Worm (Caenorhabditis elegans): Measurements from ENCODE around the gene srlf-17.

The srlf-17 gene

ce11 chrIV:11112641-11113040 is 10.1 kb upstream of the srlf-17 start, which contains the start of gene clc-9:
Gene clc-9 (plus strand): TSS chrIV:11112941.
- TF ChIP-seq unc-39 (tag; optimal IDR thresholded peaks at IDR 0.05): no peak
- no peak for TF ChIP-seq nhr-12 (tag; optimal IDR thresholded peaks at IDR 0.05)
- no peak for TF ChIP-seq M03D4.4 (tag; optimal IDR thresholded peaks at IDR 0.05)

ce11 chrIV:11111898-11112297 is 9.4 kb upstream of the srlf-17 start:
- TF ChIP-seq hlh-1 (tag; optimal IDR thresholded peaks at IDR 0.05) (peak; percentile 75), nhr-2 (tag; optimal IDR thresholded peaks at IDR 0.05) (no peak)

- peak; percentile 76 for TF ChIP-seq lsy-2 (tag; optimal IDR thresholded peaks at IDR 0.05)
- peak; percentile 33 for TF ChIP-seq nhr-237 (tag; optimal IDR thresholded peaks at IDR 0.05)
- peak; percentile 58 for TF ChIP-seq lin-13 (tag; optimal IDR thresholded peaks at IDR 0.05)
- TF ChIP-seq elt-1 (tag; optimal IDR thresholded peaks at IDR 0.05; ENCODE audit: borderline replicate concordance, insufficient read depth): no peak
- TF ChIP-seq ceh-39 (tag; optimal IDR thresholded peaks at IDR 0.05): peak; percentile 10
- peak; percentile 37 for TF ChIP-seq hlh-1 (tag; optimal IDR thresholded peaks at IDR 0.05)
- peak; percentile 82 for TF ChIP-seq ces-1 (GFP tag; optimal IDR thresholded peaks at IDR 0.05)
- no peak for TF ChIP-seq drap-1 (GFP tag; optimal IDR thresholded peaks at IDR 0.05)
- peak; percentile 41 for TF ChIP-seq pha-4 (tag; optimal IDR thresholded peaks at IDR 0.05)
- peak; percentile 41 for TF ChIP-seq mep-1 (tag; optimal IDR thresholded peaks at IDR 0.05)
Observed at ce11 chrIV:11110995-11111619, 8.6 kb upstream of the srlf-17 start, which contains the start of gene rps-5. Gene rps-5 (minus strand): TSS chrIV:11111045.

ce11 chrIV:11109771-11110170 is 7.3 kb upstream of the srlf-17 start, which contains the start of gene pigk-1:
Gene pigk-1 (minus strand): TSS chrIV:11110018.
- TF ChIP-seq drap-1 (GFP tag; optimal IDR thresholded peaks at IDR 0.05) (no peak), unc-120 (tag; optimal IDR thresholded peaks at IDR 0.05; ENCODE audit: poor library complexity, severe bottlenecking) (no peak), nhr-28 (tag; optimal IDR thresholded peaks at IDR 0.05) (no peak)

DNA sequence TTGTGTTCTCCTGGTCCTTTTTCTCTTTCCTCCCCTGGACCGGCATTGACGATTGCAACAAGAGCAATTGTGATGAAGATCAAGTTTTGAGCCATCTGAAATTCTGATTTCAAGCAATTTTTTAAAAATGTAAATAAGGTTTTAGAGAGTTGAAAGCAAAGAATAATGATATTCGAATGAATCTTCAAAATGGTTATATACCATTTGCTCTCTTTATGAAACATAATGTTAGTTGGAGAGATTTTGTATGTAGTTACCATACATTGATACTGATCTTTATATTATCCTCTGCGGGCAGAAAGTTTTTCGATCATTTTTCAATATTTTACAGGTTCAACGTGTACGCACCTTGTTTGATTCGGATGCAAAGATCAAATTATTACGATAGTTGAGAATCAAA is 3.2 kb upstream of the srlf-17 start, which contains the start of gene srlf-24:
srlf-24 (minus strand) TSS at position 101 of the 400 bp plus-strand sequence.
- TF ChIP-seq nhr-28 (tag; optimal IDR thresholded peaks at IDR 0.05) (no peak), unc-62 (GFP tag; optimal IDR thresholded peaks at IDR 0.05) (no peak), snpc-4 (tag; optimal IDR thresholded peaks at IDR 0.05) (no peak), ces-1 (GFP tag; optimal IDR thresholded peaks at IDR 0.05) (no peak), M03D4.4 (tag; optimal IDR thresholded peaks at IDR 0.05) (no peak), ham-2 (GFP tag; optimal IDR thresholded peaks at IDR 0.05) (no peak)

ce11 chrIV:11103501-11103900 is 993 bp upstream of the srlf-17 start:
- TF ChIP-seq ceh-39 (tag; optimal IDR thresholded peaks at IDR 0.05) (no peak), mep-1 (tag; optimal IDR thresholded peaks at IDR 0.05) (no peak), lin-32 (GFP tag; optimal IDR thresholded peaks at IDR 0.05) (no peak), unc-62 (GFP tag; optimal IDR thresholded peaks at IDR 0.05) (no peak), hlh-1 (tag; optimal IDR thresholded peaks at IDR 0.05) (no peak), elt-3 (tag; optimal IDR thresholded peaks at IDR 0.05) (no peak), sptf-1 (tag; optimal IDR thresholded peaks at IDR 0.05) (no peak), nhr-28 (tag; optimal IDR thresholded peaks at IDR 0.05) (no peak), ztf-11 (tag; optimal IDR thresholded peaks at IDR 0.05) (no peak)

DNA sequence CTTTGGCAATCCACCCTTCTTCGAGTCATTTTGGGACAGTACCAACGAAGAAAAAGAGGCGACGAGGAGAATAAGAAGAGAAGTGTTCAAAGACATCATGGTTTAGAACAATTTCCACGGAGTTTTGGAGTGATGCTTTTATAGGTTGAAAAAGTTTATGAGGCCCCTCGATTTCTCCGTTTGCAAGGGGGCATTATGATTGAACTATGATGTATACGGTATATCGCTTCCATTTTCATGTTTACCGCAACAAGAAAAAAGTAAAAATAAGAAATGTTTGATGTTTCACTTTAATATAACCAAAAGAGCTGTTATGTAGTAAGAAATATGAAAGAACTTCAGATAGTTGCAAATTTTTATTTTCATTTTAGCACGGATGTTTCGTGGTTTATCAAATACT is 1.1 kb downstream of the srlf-17 start, which contains the start of gene srlf-18:
srlf-18 (minus strand) TSS at position 101 of the 400 bp plus-strand sequence.
- TF ChIP-seq blmp-1 (tag; optimal IDR thresholded peaks at IDR 0.05) (no peak), mep-1 (tag; optimal IDR thresholded peaks at IDR 0.05) (no peak), unc-120 (tag; optimal IDR thresholded peaks at IDR 0.05; ENCODE audit: poor library complexity, severe bottlenecking) (no peak), sem-2 (GFP tag; optimal IDR thresholded peaks at IDR 0.05) (no peak), cnd-1 (tag; optimal IDR thresholded peaks at IDR 0.05) (no peak), drap-1 (GFP tag; optimal IDR thresholded peaks at IDR 0.05) (no peak), nhr-12 (tag; optimal IDR thresholded peaks at IDR 0.05) (no peak), mab-5 (tag; optimal IDR thresholded peaks at IDR 0.05) (no peak), ham-2 (GFP tag; optimal IDR thresholded peaks at IDR 0.05) (no peak), nhr-237 (tag; optimal IDR thresholded peaks at IDR 0.05) (no peak), lin-32 (GFP tag; optimal IDR thresholded peaks at IDR 0.05) (no peak), nhr-76 (tag; optimal IDR thresholded peaks at IDR 0.05) (no peak), unc-39 (tag; optimal IDR thresholded peaks at IDR 0.05) (no peak), elt-1 (tag; optimal IDR thresholded peaks at IDR 0.05; ENCODE audit: borderline replicate concordance, insufficient read depth) (no peak), zip-8 (tag; optimal IDR thresholded peaks at IDR 0.05) (no peak), lsy-2 (tag; optimal IDR thresholded peaks at IDR 0.05) (no peak), ces-1 (GFP tag; optimal IDR thresholded peaks at IDR 0.05) (no peak), flh-1 (GFP tag; optimal IDR thresholded peaks at IDR 0.05) (no peak), ceh-43 (GFP tag; optimal IDR thresholded peaks at IDR 0.05) (no peak), nhr-28 (tag; optimal IDR thresholded peaks at IDR 0.05) (no peak)

Measured in whole organism, mixed stage, embryonic.